Worm (Caenorhabditis elegans) whole organism, L4 larva: ENCODE measurements around the gene chup-1.

ENCODE experiments used
- F26F4.8 ChIP-seq: fragments of 200-800 bp; sonication (Bioruptor generic); conservative IDR thresholded peaks from 2 replicates; pipeline ENCODE4 v1.3.6; 2022; ENCODE audit warnings: missing genetic modification characterization, missing compliant biosample characterization
- F37D6.2 ChIP-seq: sonication (generic microtip); optimal IDR thresholded peaks from 2 replicates; lab custom pipeline; 2016; ENCODE audit warnings: mild to moderate bottlenecking, missing genetic modification characterization, missing compliant biosample characterization
- Y105C5A.15 ChIP-seq: fragments of 200-800 bp; sonication (Bioruptor generic); IDR thresholded peaks from 2 replicates; pipeline ENCODE4 v1.3.6; 2022; ENCODE audit warnings: missing genetic modification characterization, missing compliant biosample characterization
- Y5F2A.4 ChIP-seq: fragments of 200-800 bp; sonication (Bioruptor generic); optimal IDR thresholded peaks from 2 replicates; lab custom pipeline; 2018; ENCODE audit warnings: mild to moderate bottlenecking, missing genetic modification characterization, missing compliant biosample characterization
- aha-1 ChIP-seq: fragments of 150-350 bp; peaks from one replicate; lab custom pipeline; 2014; ENCODE audit warnings: missing biosample characterization, missing genetic modification characterization
- aly-2 ChIP-seq: sonication (generic microtip); optimal IDR thresholded peaks from 2 replicates; lab custom pipeline; 2018; ENCODE audit warnings: missing biosample characterization, missing genetic modification characterization
- arid-1 ChIP-seq: fragments of 200-800 bp; sonication (Bioruptor generic); conservative IDR thresholded peaks from 2 replicates; pipeline ENCODE4 v1.3.6; 2022; ENCODE audit warnings: missing genetic modification reagents, missing genetic modification characterization, missing compliant biosample characterization
- ceh-44 ChIP-seq: fragments of 200-800 bp; sonication (Bioruptor generic); IDR thresholded peaks from 2 replicates; pipeline ENCODE4 v1.3.6; 2022; ENCODE audit warnings: missing genetic modification reagents, missing genetic modification characterization, missing compliant biosample characterization
- ces-1 ChIP-seq: fragments of 150-350 bp; sonication (generic microtip); optimal IDR thresholded peaks from 4 replicates; lab custom pipeline; 2014; ENCODE audit warnings: missing biosample characterization, missing genetic modification reagents, missing genetic modification characterization
- daf-16 ChIP-seq, 3 experiments: sonication (generic microtip); optimal IDR thresholded peaks; 2 replicates each; lab custom pipeline; 2016 to 2017; ENCODE audit warnings: missing genetic modification characterization in 3 of 3, missing genetic modification reagents in 3 of 3, mild to moderate bottlenecking in 2 of 3, missing compliant biosample characterization in 2 of 3, missing biosample characterization in 1 of 3, moderate library complexity in 1 of 3
- dmd-6 ChIP-seq: fragments of 200-800 bp; sonication (Bioruptor generic); IDR thresholded peaks from 2 replicates; pipeline ENCODE4 v1.3.6; 2022; ENCODE audit warnings: missing genetic modification reagents, missing genetic modification characterization, missing compliant biosample characterization
- dmd-8 ChIP-seq: fragments of 200-800 bp; sonication (Bioruptor generic); IDR thresholded peaks from 2 replicates; pipeline ENCODE4 v1.3.6; 2022; ENCODE audit warnings: missing genetic modification characterization, missing compliant biosample characterization
- dve-1 ChIP-seq: sonication (generic microtip); optimal IDR thresholded peaks from 2 replicates; lab custom pipeline; 2017; ENCODE audit warnings: antibody characterized with exemption, mild to moderate bottlenecking, missing genetic modification characterization, missing compliant biosample characterization; ENCODE audit not compliant: insufficient read depth
- gei-8 ChIP-seq: fragments of 200-800 bp; sonication (Bioruptor generic); optimal IDR thresholded peaks from 2 replicates; lab custom pipeline; 2018; ENCODE audit warnings: mild to moderate bottlenecking, missing genetic modification characterization, missing compliant biosample characterization
- hif-1 ChIP-seq, 2 experiments: sonication (generic microtip); optimal IDR thresholded peaks; 2 replicates each; lab custom pipeline; 2016 to 2017; ENCODE audit warnings: missing compliant biosample characterization in 2 of 2, missing genetic modification characterization in 2 of 2, missing genetic modification reagents in 2 of 2, missing genotype in 2 of 2, mild to moderate bottlenecking in 1 of 2
- hlh-11 ChIP-seq: fragments of 200-800 bp; sonication (Bioruptor generic); optimal IDR thresholded peaks from 2 replicates; lab custom pipeline; 2018; ENCODE audit warnings: mild to moderate bottlenecking, missing genetic modification characterization, missing compliant biosample characterization
- hlh-30 ChIP-seq: sonication (generic microtip); optimal IDR thresholded peaks from 2 replicates; lab custom pipeline; 2017; ENCODE audit warnings: antibody characterized with exemption, mild to moderate bottlenecking, missing genetic modification characterization, missing compliant biosample characterization; ENCODE audit not compliant: insufficient read depth
- lim-7 ChIP-seq: fragments of 200-800 bp; sonication (Bioruptor generic); IDR thresholded peaks from 2 replicates; pipeline ENCODE4 v1.3.6; 2022; ENCODE audit warnings: missing genetic modification characterization, missing compliant biosample characterization
- lin-1 ChIP-seq: fragments of 200-800 bp; sonication (Bioruptor generic); IDR thresholded peaks from 2 replicates; pipeline ENCODE4 v1.3.6; 2022; ENCODE audit warnings: missing genetic modification reagents, missing genetic modification characterization, missing compliant biosample characterization
- lin-38 ChIP-seq: fragments of 200-800 bp; sonication (Bioruptor generic); IDR thresholded peaks from 2 replicates; pipeline ENCODE4 v1.3.6; 2022; ENCODE audit warnings: missing genetic modification reagents, missing genetic modification characterization, missing compliant biosample characterization
- nhr-11 ChIP-seq: fragments of 150-350 bp; optimal IDR thresholded peaks from 2 replicates; lab custom pipeline; 2014; ENCODE audit warnings: missing biosample characterization, missing genetic modification characterization
- nhr-237 ChIP-seq: sonication (generic microtip); optimal IDR thresholded peaks from 2 replicates; lab custom pipeline; 2017; ENCODE audit warnings: missing biosample characterization, missing genetic modification characterization
- php-3 ChIP-seq: fragments of 200-800 bp; sonication (Bioruptor generic); IDR thresholded peaks from 2 replicates; pipeline ENCODE4 v1.3.6; 2022; ENCODE audit warnings: missing genetic modification reagents, missing genetic modification characterization, missing compliant biosample characterization
- pqm-1 ChIP-seq: sonication (generic microtip); optimal IDR thresholded peaks from 2 replicates; lab custom pipeline; 2017; ENCODE audit warnings: missing biosample characterization, missing genetic modification characterization
- spr-3 ChIP-seq: fragments of 200-800 bp; sonication (Bioruptor generic); optimal IDR thresholded peaks from 2 replicates; lab custom pipeline; 2018; ENCODE audit warnings: mild to moderate bottlenecking, missing genetic modification characterization, missing compliant biosample characterization
- tra-1 ChIP-seq: fragments of 200-800 bp; sonication (Bioruptor generic); IDR thresholded peaks from 2 replicates; pipeline ENCODE4 v1.3.6; 2022; ENCODE audit warnings: missing genetic modification reagents, missing genetic modification characterization, missing compliant biosample characterization
- unc-39 ChIP-seq: sonication (generic microtip); optimal IDR thresholded peaks from 2 replicates; lab custom pipeline; 2017; ENCODE audit warnings: missing biosample characterization, missing genetic modification characterization
- unc-62 ChIP-seq, 3 experiments: fragments of 150-350 bp in 1 of 3; sonication (generic microtip); optimal IDR thresholded peaks in 2 of 3; peaks in 1 of 3; 1 replicate in 1 of 3; 2 replicates in 2 of 3; lab custom pipeline; 2014 to 2017; ENCODE audit warnings: missing biosample characterization in 3 of 3, missing genetic modification characterization in 3 of 3, missing genetic modification reagents in 3 of 3, missing genotype in 1 of 3
- zfp-3 ChIP-seq: fragments of 200-800 bp; sonication (Bioruptor generic); conservative IDR thresholded peaks from 2 replicates; pipeline ENCODE4 v1.3.6; 2022; ENCODE audit warnings: missing genetic modification reagents, missing genetic modification characterization, missing compliant biosample characterization
- ztf-7 ChIP-seq: fragments of 150-350 bp; optimal IDR thresholded peaks from 2 replicates; lab custom pipeline; 2014; ENCODE audit warnings: missing biosample characterization, missing genetic modification characterization

Gene chup-1

ce11 chrX:8764044-8764443 lies 27.9 kb upstream of the chup-1 start:
- TF ChIP-seq hif-1 (tag; optimal IDR thresholded peaks at IDR 0.05; lab: Kevin White, UChicago) = no peak
- peak in 1 of 2 experiments; percentile 34 for TF ChIP-seq daf-16 (GFP tag; optimal IDR thresholded peaks at IDR 0.05; lab: Kevin White, UChicago)
- no peak for TF ChIP-seq daf-16 (tag; optimal IDR thresholded peaks at IDR 0.05; lab: Kevin White, UChicago)
- 0 out of 2 replicates have a peak, but pooled peaks have one; percentile 25 for TF ChIP-seq php-3 (GFP tag; lab: Robert Waterston, UW)
- peak; percentile 11 for TF ChIP-seq hlh-11

- TF ChIP-seq unc-39 (no peak), ces-1 (GFP tag; lab: Kevin White, UChicago) (peak; percentile 11)
These were observed 21.6 kb upstream of the chup-1 start for ce11 chrX:8770316-8770715.

DNA sequence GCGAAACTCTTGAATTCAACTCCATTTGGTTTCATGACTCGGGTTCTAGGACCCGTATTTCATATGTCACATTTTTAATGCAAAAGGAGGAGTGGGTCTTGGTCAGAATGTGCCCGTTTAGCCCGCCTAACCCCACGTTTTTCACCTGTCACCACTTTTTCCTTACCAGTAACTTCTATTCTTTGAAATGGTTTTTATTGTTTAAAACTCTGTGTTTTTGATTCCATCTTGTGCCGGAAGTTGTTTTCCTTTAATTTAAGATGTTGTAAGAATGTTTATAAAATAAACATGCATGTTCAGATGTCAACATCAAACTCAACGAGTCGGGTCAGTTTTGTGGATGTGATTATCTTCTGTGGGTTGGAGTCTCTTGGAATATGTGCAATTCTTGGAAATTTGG lies 13.4 kb upstream of the chup-1 start, which contains the start of gene ZK721.4:
TSS of gene ZK721.4 (plus strand) at position 301 of the 400 bp plus-strand sequence.
- TF ChIP-seq ces-1 (GFP tag; lab: Kevin White, UChicago) = no peak
- TF ChIP-seq F26F4.8 (GFP tag; lab: Robert Waterston, UW) = no peak
- TF ChIP-seq hif-1 (tag; optimal IDR thresholded peaks at IDR 0.05; lab: Kevin White, UChicago) = no peak
- no peak for TF ChIP-seq nhr-237 (tag; lab: Kevin White, UChicago)
- TF ChIP-seq lin-38 (GFP tag; lab: Robert Waterston, UW) = no peak
- TF ChIP-seq Y5F2A.4 = no peak
- no peak for TF ChIP-seq dmd-6 (GFP tag; lab: Robert Waterston, UW)
- no peak for TF ChIP-seq Y105C5A.15
- TF ChIP-seq aha-1 (tag; lab: Kevin White, UChicago) = no peak
- no peak for TF ChIP-seq dmd-8 (GFP tag; lab: Robert Waterston, UW)
- no peak for TF ChIP-seq lin-1
- TF ChIP-seq ceh-44 (GFP tag; lab: Robert Waterston, UW) = no peak
- no peak for TF ChIP-seq tra-1

ce11 chrX:8784234-8784633 lies 7.7 kb upstream of the chup-1 start, which contains the start of gene ZK721.3:
ZK721.3 (plus strand) TSS chrX:8784534.
- TF ChIP-seq aly-2 (tag; lab: Kevin White, UChicago) (no peak), zfp-3 (no peak), gei-8 (GFP tag; lab: Kevin White, UChicago) (no peak), lim-7 (no peak), aha-1 (tag; lab: Kevin White, UChicago) (peak; percentile 50), unc-62 (GFP tag; optimal IDR thresholded peaks at IDR 0.05 in 1 of 2; lab: Kevin White, UChicago) (peak in 1 of 2 experiments; percentile 45), unc-62 (tag; optimal IDR thresholded peaks at IDR 0.05; lab: Kevin White, UChicago) (no peak)
- TF ChIP-seq, all 104 proteins: peak for 2

- TF ChIP-seq arid-1 (GFP tag; lab: Robert Waterston, UW) (no peak), F37D6.2 (tag; lab: Kevin White, UChicago) (no peak), unc-62 (GFP tag; optimal IDR thresholded peaks at IDR 0.05 in 1 of 2; lab: Kevin White, UChicago) (no peak), unc-62 (tag; optimal IDR thresholded peaks at IDR 0.05; lab: Kevin White, UChicago) (no peak), dve-1 (tag; lab: Kevin White, UChicago) (no peak), ztf-7 (tag; lab: Kevin White, UChicago) (no peak), nhr-11 (tag; lab: Kevin White, UChicago) (peak; percentile 36), daf-16 (GFP tag; optimal IDR thresholded peaks at IDR 0.05; lab: Kevin White, UChicago) (peak in 1 of 2 experiments; percentile 44), daf-16 (tag; optimal IDR thresholded peaks at IDR 0.05; lab: Kevin White, UChicago) (no peak)
These were observed 5.3 kb upstream of the chup-1 start for ce11 chrX:8786687-8787086.

- peak; percentile 11 for TF ChIP-seq dve-1 (tag; lab: Kevin White, UChicago)
- TF ChIP-seq hlh-11 = peak; percentile 50
- TF ChIP-seq spr-3 (GFP tag; lab: Kevin White, UChicago) = no peak
- TF ChIP-seq pqm-1 (tag; lab: Kevin White, UChicago) = no peak
- TF ChIP-seq hlh-30 = peak; percentile 13
- peak in 1 of 2 experiments; percentile 92 for TF ChIP-seq daf-16 (GFP tag; optimal IDR thresholded peaks at IDR 0.05; lab: Kevin White, UChicago)
- peak; percentile 99 for TF ChIP-seq daf-16 (tag; optimal IDR thresholded peaks at IDR 0.05; lab: Kevin White, UChicago)
- no peak for TF ChIP-seq nhr-11 (tag; lab: Kevin White, UChicago)
These were observed 4.2 kb upstream of the chup-1 start for ce11 chrX:8787689-8788222.
